Worm (Caenorhabditis elegans) whole organism, L4 larva: ENCODE results near the gene nspg-5.
A peak's percentile ranks its signal among the peaks of the same experiment; 100 is the strongest.

ENCODE experiments used
- ZK546.5 ChIP-seq, 2 experiments: sonication (generic microtip); optimal IDR thresholded peaks; 2 replicates each; lab custom pipeline; 2017; ENCODE audit warnings: missing biosample characterization in 2 of 2, missing genetic modification characterization in 2 of 2
- aha-1 ChIP-seq: fragments of 150-350 bp; peaks from one replicate; lab custom pipeline; 2014; ENCODE audit warnings: missing biosample characterization, missing genetic modification characterization
- ceh-82 ChIP-seq: sonication (generic microtip); optimal IDR thresholded peaks from 2 replicates; lab custom pipeline; 2017; ENCODE audit warnings: missing biosample characterization, missing genetic modification characterization
- dmd-6 ChIP-seq: fragments of 200-800 bp; sonication (Bioruptor generic); IDR thresholded peaks from 2 replicates; pipeline ENCODE4 v1.3.6; 2022; ENCODE audit warnings: missing genetic modification reagents, missing genetic modification characterization, missing compliant biosample characterization
- hlh-30 ChIP-seq: sonication (generic microtip); optimal IDR thresholded peaks from 2 replicates; lab custom pipeline; 2017; ENCODE audit warnings: antibody characterized with exemption, mild to moderate bottlenecking, missing genetic modification characterization, missing compliant biosample characterization; ENCODE audit not compliant: insufficient read depth
- nhr-11 ChIP-seq: fragments of 150-350 bp; optimal IDR thresholded peaks from 2 replicates; lab custom pipeline; 2014; ENCODE audit warnings: missing biosample characterization, missing genetic modification characterization
- nhr-6 ChIP-seq: fragments of 150-350 bp; optimal IDR thresholded peaks from 2 replicates; lab custom pipeline; 2014; ENCODE audit warnings: missing biosample characterization, missing genetic modification characterization
- nhr-76 ChIP-seq: fragments of 150-350 bp; optimal IDR thresholded peaks from 2 replicates; lab custom pipeline; 2014; ENCODE audit warnings: missing biosample characterization, missing genetic modification characterization
- zag-1 ChIP-seq: fragments of 150-350 bp; optimal IDR thresholded peaks from 2 replicates; lab custom pipeline; 2014; ENCODE audit warnings: missing biosample characterization, missing genetic modification characterization
- zfp-2 ChIP-seq: sonication (generic microtip); optimal IDR thresholded peaks from 2 replicates; lab custom pipeline; 2016; ENCODE audit warnings: mild to moderate bottlenecking, missing genetic modification characterization, missing compliant biosample characterization

DNA sequence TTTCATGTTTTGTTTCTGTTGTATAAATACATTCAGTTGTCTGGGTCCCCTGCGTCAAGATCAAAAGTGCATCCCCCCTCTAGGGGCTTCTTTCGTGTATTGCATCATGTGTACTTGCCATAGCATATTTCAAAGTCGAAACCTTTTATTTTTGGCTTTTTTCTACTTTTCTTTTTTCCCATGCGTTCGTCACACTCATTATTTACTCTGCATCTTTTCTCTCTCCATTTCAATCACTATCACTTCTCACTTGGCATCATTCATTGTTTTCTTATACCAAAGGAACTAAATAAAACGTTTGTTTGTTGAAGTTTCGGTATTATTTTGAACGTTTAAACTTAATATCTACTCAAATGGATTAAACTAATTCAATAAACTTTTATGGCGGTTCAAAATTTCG lies 42.3 kb upstream of the nspg-5 start:
- TF ChIP-seq nhr-6 (tag; lab: Kevin White, UChicago) (no peak), ZK546.5 (tag; optimal IDR thresholded peaks at IDR 0.05; lab: Kevin White, UChicago) (no peak), zfp-2 (no peak), ceh-82 (tag; lab: Kevin White, UChicago) (no peak), nhr-11 (no peak), zag-1 (tag; lab: Kevin White, UChicago) (no peak), dmd-6 (GFP tag; lab: Robert Waterston, UW) (no peak), nhr-76 (no peak), hlh-30 (tag; lab: Kevin White, UChicago) (peak; percentile 35), aha-1 (no peak)
